Fruit fly (Drosophila melanogaster) whole organism: ENCODE results near the gene kirre.

Experiments used
- CG8478 ChIP-seq: fragments of >200 bp; optimal IDR thresholded peaks from 2 replicates; lab custom pipeline; 2018; ENCODE audit warnings: inconsistent platforms
- Dll ChIP-seq: fragments of >200 bp; optimal IDR thresholded peaks from 2 replicates; lab custom pipeline; 2017
- pan ChIP-seq: fragments of >200 bp; optimal IDR thresholded peaks from 2 replicates; lab custom pipeline; 2017
- psq ChIP-seq: fragments of >200 bp; optimal IDR thresholded peaks from 2 replicates; lab custom pipeline; 2017
- usp ChIP-seq: fragments of >200 bp; optimal IDR thresholded peaks from 2 replicates; lab custom pipeline; 2017; ENCODE audit warnings: missing biosample characterization, missing genetic modification characterization, mixed read lengths

dm6 chrX:2789285-2790054 is 49.3 kb downstream of the kirre start:
- no peak for TF ChIP-seq Dll (lab: Kevin White, UChicago)
- TF ChIP-seq psq (lab: Kevin White, UChicago), result no peak
- TF ChIP-seq usp (GFP tag; lab: Kevin White, UChicago), result no peak
- TF ChIP-seq pan (lab: Kevin White, UChicago), result no peak
- TF ChIP-seq CG8478, result no peak
